Fruit fly (Drosophila melanogaster): Measurements from ENCODE around the gene Cf2.
A peak's percentile ranks its signal among the peaks of the same experiment; 100 is the strongest.

The Cf2 gene

DNA sequence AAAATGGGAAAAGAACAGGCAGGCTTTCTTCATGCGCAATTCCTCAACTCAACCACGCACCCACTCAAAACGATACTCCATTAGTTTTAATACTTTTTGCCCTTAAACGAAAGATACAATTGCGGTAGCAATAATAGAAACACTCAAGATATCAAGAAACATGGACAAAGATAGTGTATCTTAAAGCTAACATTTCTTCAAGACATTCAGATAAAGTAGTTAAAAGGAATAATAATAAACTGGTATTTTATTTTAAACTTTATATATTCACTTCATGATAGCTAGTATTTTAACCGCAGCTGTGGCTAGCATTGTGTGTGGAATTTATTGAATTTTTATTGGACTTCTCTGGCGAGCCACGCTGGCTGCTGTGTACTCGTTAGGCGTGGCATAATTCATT is 26.8 kb downstream of the Cf2 start (continued):
- no peak for TF ChIP-seq ERR (GFP tag; optimal IDR thresholded peaks at IDR 0.05)
- peak; percentile 48 for TF ChIP-seq CG12659 (GFP tag; optimal IDR thresholded peaks at IDR 0.05)
- TF ChIP-seq H15 (GFP tag; IDR thresholded peaks at IDR 0.05): no peak
- TF ChIP-seq trem (tag; optimal IDR thresholded peaks at IDR 0.05): peak; percentile 67
- TF ChIP-seq ase (GFP tag; IDR thresholded peaks at IDR 0.05): peak; percentile 44; the same call in 1 of the 3 replicates
- no peak for TF ChIP-seq Doc2 (GFP tag; IDR thresholded peaks at IDR 0.05)
- no peak for TF ChIP-seq gfzf (GFP tag; optimal IDR thresholded peaks at IDR 0.05)
- TF ChIP-seq HLH3B (GFP tag; IDR thresholded peaks at IDR 0.05): peak; percentile 65
- TF ChIP-seq CG7928 (GFP tag; optimal IDR thresholded peaks at IDR 0.05): no peak
- TF ChIP-seq CG6854 (GFP tag; optimal IDR thresholded peaks at IDR 0.05): peak; percentile 23
- no peak for TF ChIP-seq Lpt (GFP tag; optimal IDR thresholded peaks at IDR 0.05)
- TF ChIP-seq mam (GFP tag; optimal IDR thresholded peaks at IDR 0.05): peak; percentile 19
- TF ChIP-seq gsb (GFP tag; IDR thresholded peaks at IDR 0.05): no peak
- peak; percentile 35 for TF ChIP-seq HmgZ (tag; optimal IDR thresholded peaks at IDR 0.05)
- TF ChIP-seq ap (GFP tag; IDR thresholded peaks at IDR 0.05): no peak
- no peak for TF ChIP-seq vfl (GFP tag; optimal IDR thresholded peaks at IDR 0.05)
- no peak for TF ChIP-seq CG34224 (GFP tag; IDR thresholded peaks at IDR 0.05; ENCODE audit: partially characterized antibody)
- no peak for TF ChIP-seq HLHmδ (GFP tag; optimal IDR thresholded peaks at IDR 0.05)
- TF ChIP-seq CG12236 (GFP tag; optimal IDR thresholded peaks at IDR 0.05): no peak
- peak; percentile 32; the same call in 1 of the 3 replicates for TF ChIP-seq CG7357 (GFP tag; IDR thresholded peaks at IDR 0.05)
- TF ChIP-seq CG1024 (GFP tag; IDR thresholded peaks at IDR 0.05): 0 out of 2 replicates have a peak, but pooled peaks have one; percentile 25
- no peak for TF ChIP-seq cg (GFP tag; optimal IDR thresholded peaks at IDR 0.05)
- peak; percentile 28 for TF ChIP-seq NfI (GFP tag; optimal IDR thresholded peaks at IDR 0.05)
- no peak for TF ChIP-seq CG1647 (GFP tag; optimal IDR thresholded peaks at IDR 0.05)
- TF ChIP-seq nom (GFP tag; optimal IDR thresholded peaks at IDR 0.05): no peak
- no peak for TF ChIP-seq D19B (GFP tag; optimal IDR thresholded peaks at IDR 0.05)
- TF ChIP-seq Sry-δ (GFP tag; optimal IDR thresholded peaks at IDR 0.05): no peak
- TF ChIP-seq Eip74EF (GFP tag; optimal IDR thresholded peaks at IDR 0.05): peak in 1 of 2 experiments; percentile 2
- TF ChIP-seq nmo (GFP tag; optimal IDR thresholded peaks at IDR 0.05): peak; percentile 51
- TF ChIP-seq CG13775 (GFP tag; optimal IDR thresholded peaks at IDR 0.05): no peak
- no peak for TF ChIP-seq bbx (GFP tag; IDR thresholded peaks at IDR 0.05; ENCODE audit: partially characterized antibody)
- peak; percentile 57 for TF ChIP-seq CoRest (tag; optimal IDR thresholded peaks at IDR 0.05)
- TF ChIP-seq Bgb (GFP tag; IDR thresholded peaks at IDR 0.05; ENCODE audit: partially characterized antibody): no peak
- no peak for TF ChIP-seq Oaz (GFP tag; IDR thresholded peaks at IDR 0.05)
- TF ChIP-seq CG15601 (tag; optimal IDR thresholded peaks at IDR 0.05): no peak
- no peak for TF ChIP-seq gt (GFP tag; IDR thresholded peaks at IDR 0.05)
- peak; percentile 50 for TF ChIP-seq D19A (tag; optimal IDR thresholded peaks at IDR 0.05)
- TF ChIP-seq CTCF (GFP tag; optimal IDR thresholded peaks at IDR 0.05): no peak
- TF ChIP-seq toy (GFP tag; IDR thresholded peaks at IDR 0.05): no peak
- TF ChIP-seq CG8089 (GFP tag; optimal IDR thresholded peaks at IDR 0.05): no peak
- peak; percentile 81 for TF ChIP-seq CG10979 (tag; optimal IDR thresholded peaks at IDR 0.05)
- no peak for TF ChIP-seq CG3995 (GFP tag; optimal IDR thresholded peaks at IDR 0.05)
- TF ChIP-seq Pdp1 (GFP tag; optimal IDR thresholded peaks at IDR 0.05): peak in 1 of 2 experiments; percentile 19
- peak; percentile 58 for TF ChIP-seq CG3407 (GFP tag; optimal IDR thresholded peaks at IDR 0.05)
- no peak for TF ChIP-seq Ravus (GFP tag; IDR thresholded peaks at IDR 0.05)
- peak; percentile 53; the same call in 1 of the 2 replicates for TF ChIP-seq Atf6 (GFP tag; IDR thresholded peaks at IDR 0.05)
- no peak for TF ChIP-seq wek (GFP tag; optimal IDR thresholded peaks at IDR 0.05)
- no peak for TF ChIP-seq hkb (optimal IDR thresholded peaks at IDR 0.05)
- peak; percentile 68 for TF ChIP-seq hkb (GFP tag; IDR thresholded peaks at IDR 0.05)
- TF ChIP-seq mirr (GFP tag; optimal IDR thresholded peaks at IDR 0.05): no peak
- TF ChIP-seq slp2 (GFP tag; optimal IDR thresholded peaks at IDR 0.05): no peak
- no peak for TF ChIP-seq CG12155 (GFP tag; optimal IDR thresholded peaks at IDR 0.05)
